Worm (Caenorhabditis elegans) whole organism, mixed stage, embryonic: ENCODE data around the gene F41G4.8.

Experiments used
- M03D4.4 ChIP-seq: sonication (generic microtip); optimal IDR thresholded peaks from 2 replicates; lab custom pipeline; 2017; ENCODE audit warnings: mild to moderate bottlenecking, missing genetic modification characterization, missing compliant biosample characterization
- bed-3 ChIP-seq: fragments of 200-800 bp; sonication (Bioruptor generic); optimal IDR thresholded peaks from 3 replicates; lab custom pipeline; 2018; ENCODE audit warnings: mild to moderate bottlenecking, missing genetic modification characterization, moderate library complexity, missing compliant biosample characterization
- blmp-1 ChIP-seq: fragments of 150-350 bp; optimal IDR thresholded peaks from 2 replicates; lab custom pipeline; 2014; ENCODE audit warnings: missing biosample characterization, missing genetic modification characterization
- ceh-39 ChIP-seq: fragments of 150-350 bp; optimal IDR thresholded peaks from 2 replicates; lab custom pipeline; 2014; ENCODE audit warnings: missing biosample characterization, missing genetic modification characterization
- ceh-43 ChIP-seq: fragments of 200-800 bp; sonication (Bioruptor generic); optimal IDR thresholded peaks from 2 replicates; lab custom pipeline; 2018; ENCODE audit warnings: mild to moderate bottlenecking, missing genetic modification characterization, moderate library complexity, missing compliant biosample characterization
- ceh-83 ChIP-seq: fragments of 200-800 bp; sonication (Bioruptor generic); optimal IDR thresholded peaks from 2 replicates; lab custom pipeline; 2018; ENCODE audit warnings: mild to moderate bottlenecking, missing genetic modification characterization, missing compliant biosample characterization
- ces-1 ChIP-seq: fragments of 150-350 bp; optimal IDR thresholded peaks from 2 replicates; lab custom pipeline; 2014; ENCODE audit warnings: missing biosample characterization, missing genetic modification reagents, missing genetic modification characterization
- cnd-1 ChIP-seq: fragments of 200-800 bp; sonication (Bioruptor generic); optimal IDR thresholded peaks from 2 replicates; lab custom pipeline; 2018; ENCODE audit warnings: mild to moderate bottlenecking, missing genetic modification characterization, missing compliant biosample characterization
- drap-1 ChIP-seq: fragments of 200-800 bp; sonication (Bioruptor generic); optimal IDR thresholded peaks from 3 replicates; lab custom pipeline; 2018; ENCODE audit warnings: mild to moderate bottlenecking, missing genetic modification characterization, missing compliant biosample characterization
- elt-1 ChIP-seq: sonication (generic microtip); optimal IDR thresholded peaks from 2 replicates; lab custom pipeline; 2017; ENCODE audit warnings: missing genetic modification characterization, mild to moderate bottlenecking, missing compliant biosample characterization, antibody characterized with exemption, moderate library complexity, borderline replicate concordance; ENCODE audit not compliant: insufficient read depth
- elt-3 ChIP-seq: fragments of 150-350 bp; optimal IDR thresholded peaks from 2 replicates; lab custom pipeline; 2014; ENCODE audit warnings: missing biosample characterization, missing genetic modification characterization
- flh-1 ChIP-seq: fragments of 200-800 bp; sonication (Bioruptor generic); optimal IDR thresholded peaks from 2 replicates; lab custom pipeline; 2018; ENCODE audit warnings: mild to moderate bottlenecking, missing genetic modification characterization, moderate library complexity, missing compliant biosample characterization
- ham-2 ChIP-seq: fragments of 200-800 bp; sonication (Bioruptor generic); optimal IDR thresholded peaks from 2 replicates; lab custom pipeline; 2018; ENCODE audit warnings: mild to moderate bottlenecking, missing genetic modification characterization, missing compliant biosample characterization
- hlh-1 ChIP-seq: fragments of 150-350 bp; optimal IDR thresholded peaks from 2 replicates; lab custom pipeline; 2014; ENCODE audit warnings: missing biosample characterization, missing genetic modification reagents, missing genetic modification characterization
- lin-13 ChIP-seq: fragments of 150-350 bp; optimal IDR thresholded peaks from 2 replicates; lab custom pipeline; 2014; ENCODE audit warnings: missing biosample characterization, missing genetic modification characterization
- mab-5 ChIP-seq: fragments of 150-350 bp; optimal IDR thresholded peaks from 2 replicates; lab custom pipeline; 2014; ENCODE audit warnings: missing biosample characterization, missing genetic modification characterization
- mep-1 ChIP-seq: fragments of 150-350 bp; optimal IDR thresholded peaks from 2 replicates; lab custom pipeline; 2017; ENCODE audit warnings: missing biosample characterization, missing genetic modification reagents, missing genetic modification characterization, inconsistent platforms
- nhr-12 ChIP-seq: fragments of 150-350 bp; optimal IDR thresholded peaks from 2 replicates; lab custom pipeline; 2014; ENCODE audit warnings: missing biosample characterization, missing genetic modification characterization
- nhr-2 ChIP-seq: fragments of 150-350 bp; optimal IDR thresholded peaks from 2 replicates; lab custom pipeline; 2014; ENCODE audit warnings: missing biosample characterization, missing genetic modification characterization
- nhr-237 ChIP-seq: fragments of 150-350 bp; optimal IDR thresholded peaks from 2 replicates; lab custom pipeline; 2014; ENCODE audit warnings: missing biosample characterization, missing genetic modification characterization
- nhr-28 ChIP-seq: fragments of 150-350 bp; optimal IDR thresholded peaks from 2 replicates; lab custom pipeline; 2014; ENCODE audit warnings: missing biosample characterization, missing genetic modification characterization
- nhr-76 ChIP-seq: sonication (generic microtip); optimal IDR thresholded peaks from 2 replicates; lab custom pipeline; 2017; ENCODE audit warnings: missing biosample characterization, missing genetic modification characterization
- pha-4 ChIP-seq: fragments of 150-350 bp; optimal IDR thresholded peaks from 2 replicates; lab custom pipeline; 2018; ENCODE audit warnings: missing biosample characterization, missing genetic modification reagents, missing genetic modification characterization
- sem-2 ChIP-seq: fragments of 200-800 bp; sonication (Bioruptor generic); optimal IDR thresholded peaks from 2 replicates; lab custom pipeline; 2018; ENCODE audit warnings: mild to moderate bottlenecking, missing genetic modification characterization, missing compliant biosample characterization
- snpc-4 ChIP-seq: fragments of 150-350 bp; optimal IDR thresholded peaks from 2 replicates; lab custom pipeline; 2014; ENCODE audit warnings: missing biosample characterization, missing genetic modification characterization
- sptf-1 ChIP-seq: sonication (generic microtip); optimal IDR thresholded peaks from 2 replicates; lab custom pipeline; 2017; ENCODE audit warnings: mild to moderate bottlenecking, missing genetic modification characterization, moderate library complexity, missing compliant biosample characterization
- tbx-8 ChIP-seq: fragments of 200-800 bp; sonication (Bioruptor generic); optimal IDR thresholded peaks from 2 replicates; lab custom pipeline; 2018; ENCODE audit warnings: mild to moderate bottlenecking, missing genetic modification characterization, moderate library complexity, missing compliant biosample characterization
- unc-120 ChIP-seq: sonication (generic microtip); optimal IDR thresholded peaks from 2 replicates; lab custom pipeline; 2017; ENCODE audit warnings: missing genetic modification characterization, missing compliant biosample characterization; ENCODE audit not compliant: poor library complexity, severe bottlenecking
- unc-39 ChIP-seq: fragments of 150-350 bp; optimal IDR thresholded peaks from 2 replicates; lab custom pipeline; 2014; ENCODE audit warnings: missing biosample characterization, missing genetic modification characterization
- unc-62 ChIP-seq: fragments of 150-350 bp; optimal IDR thresholded peaks from 2 replicates; lab custom pipeline; 2014; ENCODE audit warnings: missing biosample characterization, missing genetic modification reagents, missing genetic modification characterization
- zip-8 ChIP-seq: fragments of 150-350 bp; optimal IDR thresholded peaks from 2 replicates; lab custom pipeline; 2014; ENCODE audit warnings: missing biosample characterization, missing genetic modification characterization
- ztf-11 ChIP-seq: fragments of 150-350 bp; optimal IDR thresholded peaks from 2 replicates; lab custom pipeline; 2014; ENCODE audit warnings: missing biosample characterization, missing genetic modification characterization

The F41G4.8 gene

ce11 chrX:16863320-16863719 is 18.5 kb upstream of the F41G4.8 start:
- TF ChIP-seq blmp-1 (no peak), unc-62 (GFP tag; lab: Kevin White, UChicago) (no peak), elt-1 (no peak), ces-1 (no peak), sptf-1 (no peak), ceh-83 (GFP tag; lab: Kevin White, UChicago) (no peak), nhr-237 (tag; lab: Kevin White, UChicago) (no peak), mep-1 (no peak), nhr-28 (tag; lab: Kevin White, UChicago) (no peak), flh-1 (GFP tag; lab: Kevin White, UChicago) (no peak), pha-4 (no peak), lin-13 (tag; lab: Kevin White, UChicago) (no peak), ceh-43 (GFP tag; lab: Kevin White, UChicago) (no peak), sem-2 (no peak)

ce11 chrX:16859956-16860446 is 15.2 kb upstream of the F41G4.8 start, which contains the start of gene T20F7.3:
T20F7.3 (plus strand) TSS chrX:16860396.
- TF ChIP-seq snpc-4 (tag; lab: Kevin White, UChicago) (no peak), hlh-1 (tag; lab: Kevin White, UChicago) (no peak), elt-1 (no peak), bed-3 (GFP tag; lab: Kevin White, UChicago) (no peak), ceh-39 (tag; lab: Kevin White, UChicago) (no peak), cnd-1 (tag; lab: Kevin White, UChicago) (no peak), unc-120 (no peak), unc-62 (GFP tag; lab: Kevin White, UChicago) (no peak), nhr-12 (tag; lab: Kevin White, UChicago) (no peak), ztf-11 (tag; lab: Kevin White, UChicago) (no peak), nhr-76 (tag; lab: Kevin White, UChicago) (no peak), ceh-83 (GFP tag; lab: Kevin White, UChicago) (no peak), flh-1 (GFP tag; lab: Kevin White, UChicago) (no peak), ham-2 (GFP tag; lab: Kevin White, UChicago) (no peak), drap-1 (GFP tag; lab: Kevin White, UChicago) (no peak), mep-1 (no peak)

- TF ChIP-seq nhr-237 (tag; lab: Kevin White, UChicago) (no peak), ceh-43 (GFP tag; lab: Kevin White, UChicago) (no peak), ceh-39 (tag; lab: Kevin White, UChicago) (no peak), nhr-12 (tag; lab: Kevin White, UChicago) (no peak), sptf-1 (no peak), tbx-8 (GFP tag; lab: Kevin White, UChicago) (no peak), drap-1 (GFP tag; lab: Kevin White, UChicago) (no peak), sem-2 (no peak), bed-3 (GFP tag; lab: Kevin White, UChicago) (no peak), pha-4 (no peak), nhr-76 (tag; lab: Kevin White, UChicago) (no peak), ceh-83 (GFP tag; lab: Kevin White, UChicago) (no peak), zip-8 (tag; lab: Kevin White, UChicago) (no peak), M03D4.4 (tag; lab: Kevin White, UChicago) (no peak), lin-13 (tag; lab: Kevin White, UChicago) (no peak), snpc-4 (tag; lab: Kevin White, UChicago) (no peak)
Observed at ce11 chrX:16842935-16843334, 1.9 kb downstream of the F41G4.8 start.

ce11 chrX:16840738-16841137 is 4.1 kb downstream of the F41G4.8 start, which contains the start of gene dyla-1:
dyla-1 (plus strand) TSS chrX:16841038.
- TF ChIP-seq ceh-43 (GFP tag; lab: Kevin White, UChicago) (no peak), ham-2 (GFP tag; lab: Kevin White, UChicago) (no peak), nhr-12 (tag; lab: Kevin White, UChicago) (no peak), bed-3 (GFP tag; lab: Kevin White, UChicago) (no peak)
- TF ChIP-seq, all 35 proteins: peak for 0

- TF ChIP-seq lin-13 (tag; lab: Kevin White, UChicago) (no peak), mep-1 (no peak), nhr-28 (tag; lab: Kevin White, UChicago) (no peak), elt-3 (tag; lab: Kevin White, UChicago) (no peak), ces-1 (no peak), hlh-1 (tag; lab: Kevin White, UChicago) (no peak), nhr-76 (tag; lab: Kevin White, UChicago) (no peak), ham-2 (GFP tag; lab: Kevin White, UChicago) (no peak), mab-5 (tag; lab: Kevin White, UChicago) (no peak), blmp-1 (no peak), nhr-2 (tag; lab: Kevin White, UChicago) (no peak), ceh-43 (GFP tag; lab: Kevin White, UChicago) (no peak), sptf-1 (no peak), drap-1 (GFP tag; lab: Kevin White, UChicago) (no peak), unc-39 (no peak), elt-1 (no peak), pha-4 (no peak), sem-2 (no peak), ceh-83 (GFP tag; lab: Kevin White, UChicago) (no peak)
Observed at ce11 chrX:16836304-16836703, 8.5 kb downstream of the F41G4.8 start, which contains the start of gene F41G4.7. F41G4.7 (minus strand) TSS chrX:16836404.
